Worm (Caenorhabditis elegans): ENCODE data around the gene adr-2.

adr-2 gene

DNA sequence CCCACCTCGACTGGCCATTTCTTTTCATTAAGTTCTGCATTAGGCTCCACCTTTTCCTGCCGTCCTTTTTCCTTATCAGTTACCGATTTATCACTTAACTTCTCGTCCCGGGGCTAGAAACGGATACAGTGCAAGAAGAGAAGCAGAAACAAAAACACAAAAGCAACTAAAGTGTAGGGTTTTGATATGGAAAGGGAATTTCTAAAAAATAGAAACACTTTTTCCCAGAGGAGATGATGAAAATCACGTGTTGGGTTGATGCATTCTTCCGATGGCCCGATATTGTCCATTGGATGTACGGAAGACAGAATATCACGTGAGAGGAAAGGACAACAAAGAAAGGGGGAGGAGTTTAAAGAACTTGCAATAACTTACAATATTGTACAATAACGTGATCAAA lies 40.1 kb upstream of the adr-2 start (continued):
- no peak for TF ChIP-seq Y5F2A.4 (GFP tag; optimal IDR thresholded peaks at IDR 0.05)
- peak; percentile 86 for TF ChIP-seq hlh-30 (tag; optimal IDR thresholded peaks at IDR 0.05; ENCODE audit: insufficient read depth)
- TF ChIP-seq vab-7 (GFP tag; IDR thresholded peaks at IDR 0.05), result no peak
- TF ChIP-seq nhr-48 (tag; optimal IDR thresholded peaks at IDR 0.05), result peak; percentile 47
- TF ChIP-seq egl-27 (tag; optimal IDR thresholded peaks at IDR 0.05), result no peak
- peak; percentile 6 for TF ChIP-seq dpl-1 (GFP tag; optimal IDR thresholded peaks at IDR 0.05)
- TF ChIP-seq lin-38 (GFP tag; IDR thresholded peaks at IDR 0.05), result no peak
- no peak for TF ChIP-seq fos-1 (tag; optimal IDR thresholded peaks at IDR 0.05)
- no peak for TF ChIP-seq F26F4.8 (GFP tag; conservative IDR thresholded peaks at IDR 0.05)
- TF ChIP-seq hlh-11 (tag; optimal IDR thresholded peaks at IDR 0.05), result peak; percentile 81
- TF ChIP-seq hmg-1.1 (GFP tag; IDR thresholded peaks at IDR 0.05), result no peak
- TF ChIP-seq zfp-2 (tag; optimal IDR thresholded peaks at IDR 0.05), result no peak
- TF ChIP-seq attf-4 (tag; optimal IDR thresholded peaks at IDR 0.05), result no peak
- no peak for TF ChIP-seq set-16 (GFP tag; IDR thresholded peaks at IDR 0.05)
- no peak for TF ChIP-seq R02D3.7 (tag; optimal IDR thresholded peaks at IDR 0.05)
- TF ChIP-seq unc-62 (GFP tag; optimal IDR thresholded peaks at IDR 0.05 in 1 of 2), result no peak
- TF ChIP-seq unc-62 (tag; optimal IDR thresholded peaks at IDR 0.05), result no peak
- peak; percentile 72 for TF ChIP-seq dve-1 (tag; optimal IDR thresholded peaks at IDR 0.05; ENCODE audit: insufficient read depth)
- TF ChIP-seq zip-2 (tag; optimal IDR thresholded peaks at IDR 0.05), result no peak
- no peak for TF ChIP-seq mdt-29 (GFP tag; IDR thresholded peaks at IDR 0.05)
- 0 out of 2 replicates have a peak, but pooled peaks have one; percentile 42 for TF ChIP-seq tra-1 (GFP tag; IDR thresholded peaks at IDR 0.05)
- TF ChIP-seq lim-7 (GFP tag; IDR thresholded peaks at IDR 0.05), result 0 out of 2 replicates have a peak, but pooled peaks have one; percentile 16
- peak in 1 of 2 experiments; percentile 35 for TF ChIP-seq mdl-1 (tag; optimal IDR thresholded peaks at IDR 0.05)

- peak; percentile 71; the same call in 1 of the 2 replicates for TF ChIP-seq tra-1 (GFP tag; IDR thresholded peaks at IDR 0.05)
- no peak for TF ChIP-seq lim-7 (GFP tag; IDR thresholded peaks at IDR 0.05)
- peak; percentile 78 for TF ChIP-seq hlh-11 (tag; optimal IDR thresholded peaks at IDR 0.05)
- TF ChIP-seq nhr-6 (tag; optimal IDR thresholded peaks at IDR 0.05), result peak; percentile 78
- TF ChIP-seq mep-1 (tag; optimal IDR thresholded peaks at IDR 0.05), result peak; percentile 71
- 0 out of 2 replicates have a peak, but pooled peaks have one; percentile 37 for TF ChIP-seq zfp-3 (GFP tag; conservative IDR thresholded peaks at IDR 0.05)
- TF ChIP-seq skn-1 (tag; optimal IDR thresholded peaks at IDR 0.05), result no peak
- no peak for TF ChIP-seq duxl-1 (tag; optimal IDR thresholded peaks at IDR 0.05; ENCODE audit: poor library complexity)
- peak in 1 of 2 experiments; percentile 30 for TF ChIP-seq hif-1 (tag; optimal IDR thresholded peaks at IDR 0.05)
- TF ChIP-seq rbr-2 (tag; optimal IDR thresholded peaks at IDR 0.05), result peak; percentile 51
- no peak for TF ChIP-seq nhr-77 (tag; optimal IDR thresholded peaks at IDR 0.05)
- peak; percentile 69 for TF ChIP-seq hmg-1.1 (GFP tag; IDR thresholded peaks at IDR 0.05)
- peak; percentile 62 for TF ChIP-seq mes-2 (tag; optimal IDR thresholded peaks at IDR 0.05; ENCODE audit: poor library complexity, severe bottlenecking)
- no peak for TF ChIP-seq pha-4 (GFP tag; IDR thresholded peaks at IDR 0.05)
- peak; percentile 87 for TF ChIP-seq pha-4 (tag; optimal IDR thresholded peaks at IDR 0.05)
- peak; percentile 5 to 68 for TF ChIP-seq lsy-2 (tag; optimal IDR thresholded peaks at IDR 0.05)
- peak; percentile 43 for TF ChIP-seq aha-1 (tag)
- TF ChIP-seq F44E2.7 (GFP tag; IDR thresholded peaks at IDR 0.05), result no peak
- no peak for TF ChIP-seq zip-11 (GFP tag; IDR thresholded peaks at IDR 0.05)
- TF ChIP-seq dve-1 (tag; optimal IDR thresholded peaks at IDR 0.05; ENCODE audit: insufficient read depth), result peak; percentile 54
- peak; percentile 34 for TF ChIP-seq mxl-3 (GFP tag; optimal IDR thresholded peaks at IDR 0.05)
- TF ChIP-seq mdl-1 (tag; optimal IDR thresholded peaks at IDR 0.05), result peak in 1 of 2 experiments; percentile 84
- peak; percentile 61; the same call in 1 of the 2 replicates for TF ChIP-seq mdt-29 (GFP tag; IDR thresholded peaks at IDR 0.05)
- peak; percentile 97 for TF ChIP-seq hlh-30 (tag; optimal IDR thresholded peaks at IDR 0.05; ENCODE audit: insufficient read depth)
- TF ChIP-seq lin-15B (tag; optimal IDR thresholded peaks at IDR 0.05), result no peak
- peak in 1 of 2 experiments; percentile 11 for TF ChIP-seq unc-62 (GFP tag; optimal IDR thresholded peaks at IDR 0.05 in 1 of 2)
- TF ChIP-seq unc-62 (tag; optimal IDR thresholded peaks at IDR 0.05), result no peak
- TF ChIP-seq ztf-7 (tag; optimal IDR thresholded peaks at IDR 0.05), result peak; percentile 26
- TF ChIP-seq dmd-6 (GFP tag; IDR thresholded peaks at IDR 0.05), result peak; percentile 66
- peak; percentile 18 for TF ChIP-seq dpl-1 (GFP tag; optimal IDR thresholded peaks at IDR 0.05)
- peak; percentile 40 for TF ChIP-seq nhr-28 (tag; optimal IDR thresholded peaks at IDR 0.05)
- peak; percentile 15 for TF ChIP-seq nhr-25 (tag; optimal IDR thresholded peaks at IDR 0.05; ENCODE audit: borderline replicate concordance, insufficient read depth)
- peak; percentile 41; the same call in 1 of the 2 replicates for TF ChIP-seq arid-1 (GFP tag; conservative IDR thresholded peaks at IDR 0.05)
- no peak for TF ChIP-seq daf-16 (GFP tag; optimal IDR thresholded peaks at IDR 0.05)
- peak; percentile 21 for TF ChIP-seq daf-16 (tag; optimal IDR thresholded peaks at IDR 0.05)
These were observed 39.4 kb upstream of the adr-2 start for ce11 chrIII:7272088-7272487.

All from whole organism, L4 larva.